Fruit fly (Drosophila melanogaster) S2 (cell line): Measurements from ENCODE around the gene CG31810.

Experiments
- CG8478 ChIP-seq: fragments of >200 bp; optimal IDR thresholded peaks from 2 replicates; lab custom pipeline; 2018
- CTCF ChIP-seq, 2 experiments: fragments of >200 bp; optimal IDR thresholded peaks; 2 replicates each; lab custom pipeline; 2018

Gene CG31810

DNA sequence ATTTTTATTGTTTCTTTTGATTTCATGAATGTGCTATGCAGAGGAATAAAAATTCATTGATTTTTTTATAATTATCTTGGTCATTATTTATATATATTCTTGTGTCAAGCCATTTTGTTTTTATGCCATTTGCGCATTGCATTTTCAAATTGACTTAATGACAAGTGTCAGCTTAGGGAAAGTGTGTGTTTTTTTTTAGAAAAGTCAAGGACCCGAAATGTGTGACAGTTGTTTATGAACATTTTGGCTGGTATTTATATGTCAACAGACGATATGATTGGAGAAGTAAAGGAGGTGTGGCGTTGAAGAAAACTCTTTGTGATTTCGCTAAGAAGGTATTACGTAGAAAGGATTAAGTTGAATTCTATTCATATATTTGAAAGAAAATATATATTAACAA is 14.5 kb downstream of the CG31810 start, which contains the start of the genes SclA and SclB:
Gene SclA, plus strand, starts transcription at position 301 of the 400 bp plus-strand sequence.
Gene SclB, plus strand, starts transcription at position 301 of the 400 bp plus-strand sequence.
- TF ChIP-seq CG8478 (lab: Kevin White, UChicago) (no peak), CTCF (optimal IDR thresholded peaks at IDR 0.05; lab: Kevin White, UChicago) (no peak)

DNA sequence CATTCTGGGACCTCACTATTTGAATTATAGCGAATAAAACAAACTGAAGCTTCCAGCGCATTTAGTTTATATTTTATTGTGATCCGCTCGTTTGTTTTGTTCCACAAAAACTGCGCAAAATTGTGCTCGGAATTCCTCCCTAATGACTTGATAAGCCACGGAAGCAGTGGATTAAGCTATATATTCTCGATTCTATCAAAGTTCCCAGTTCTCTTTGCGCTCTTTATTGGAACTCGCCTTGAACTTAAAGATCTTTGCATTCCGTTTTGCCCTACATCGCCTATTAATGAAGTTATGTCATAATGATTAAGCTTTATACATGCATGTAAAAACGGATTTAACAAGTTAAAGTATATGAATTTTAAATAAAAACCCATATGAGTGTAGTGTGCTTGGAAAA is 15.0 kb downstream of the CG31810 start, which contains the start of gene Nepl9:
Gene Nepl9, minus strand, starts transcription at position 101 of the 400 bp plus-strand sequence.
- TF ChIP-seq CTCF (optimal IDR thresholded peaks at IDR 0.05; lab: Kevin White, UChicago) (no peak), CG8478 (lab: Kevin White, UChicago) (no peak)

DNA sequence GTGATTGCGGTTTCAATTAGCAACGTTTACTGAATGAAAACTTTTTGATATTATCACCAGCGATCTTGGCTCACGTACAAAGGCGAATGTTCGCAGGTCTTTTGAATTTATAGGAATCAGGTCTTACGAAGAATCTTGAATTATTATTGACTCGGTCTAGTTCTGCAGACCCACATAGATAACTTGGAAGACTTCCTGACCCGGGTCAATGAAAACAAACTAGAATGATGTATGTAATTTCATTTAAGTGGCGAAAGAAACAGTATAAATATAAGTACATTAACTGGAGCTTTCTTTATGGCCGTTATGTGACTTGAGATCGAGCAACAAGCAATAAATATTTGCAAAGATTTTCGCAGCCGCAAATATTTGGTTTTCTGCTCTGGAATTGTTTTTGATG is 17.8 kb downstream of the CG31810 start, which contains the start of gene CG13282:
Gene CG13282, minus strand, starts transcription at position 101 of the 400 bp plus-strand sequence.
- TF ChIP-seq CTCF (optimal IDR thresholded peaks at IDR 0.05; lab: Kevin White, UChicago) (no peak), CG8478 (lab: Kevin White, UChicago) (no peak)

DNA sequence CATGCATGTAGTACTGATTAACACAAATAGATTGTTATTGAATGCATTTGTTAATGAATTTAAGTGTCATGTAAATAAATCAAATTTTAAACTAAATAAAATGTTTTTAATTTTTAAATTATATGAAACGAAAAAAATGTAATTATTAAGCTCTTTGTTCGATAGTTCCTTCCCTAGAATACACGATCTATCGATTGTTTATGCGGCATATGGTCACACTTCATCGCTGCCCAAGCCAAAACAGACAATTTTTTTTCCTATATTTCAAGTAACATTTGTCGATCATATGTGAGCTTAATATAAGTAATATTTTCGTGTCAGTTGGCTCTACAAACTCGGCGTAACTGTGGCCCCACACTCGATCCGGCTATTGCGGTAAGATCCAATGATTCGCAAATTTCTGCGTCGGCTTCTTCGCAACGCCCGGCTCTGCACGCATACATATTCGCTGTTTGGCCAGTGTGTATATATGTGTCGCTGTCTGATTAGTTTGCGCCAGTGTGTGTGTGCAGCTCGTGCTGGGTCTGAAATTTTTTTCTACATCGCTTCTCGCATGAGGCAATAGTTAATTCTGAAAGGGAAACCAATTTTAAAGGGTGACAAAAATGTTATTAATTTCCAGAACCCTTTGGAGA is 25.2 kb downstream of the CG31810 start, which contains the start of gene AspRS-m:
Gene AspRS-m, plus strand, starts transcription at position 207 of the 635 bp plus-strand sequence.
- no peak for TF ChIP-seq CG8478 (lab: Kevin White, UChicago)
- no peak for TF ChIP-seq CTCF (optimal IDR thresholded peaks at IDR 0.05; lab: Kevin White, UChicago)

DNA sequence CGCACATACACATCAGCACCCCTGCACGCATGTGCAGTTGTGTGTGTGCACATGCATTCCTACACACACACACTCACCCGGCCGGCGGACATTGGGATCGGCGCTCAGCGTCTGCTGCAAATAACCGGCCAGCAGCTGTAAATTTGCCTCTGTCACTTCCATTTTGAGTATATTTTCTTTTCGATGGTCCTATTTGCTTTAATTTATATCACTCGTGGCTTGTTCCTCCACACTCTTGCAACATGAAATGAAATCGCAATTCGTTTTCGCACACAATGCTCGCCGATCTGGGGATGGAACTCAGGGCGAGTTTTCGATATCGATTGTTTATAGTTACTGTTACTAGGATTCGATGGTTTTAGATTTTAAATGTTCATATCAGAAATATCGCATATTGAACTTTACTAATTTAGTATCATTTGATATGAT is 27.2 kb downstream of the CG31810 start, which contains the start of gene Cse1:
Gene Cse1, minus strand, starts transcription at position 303 of the 429 bp plus-strand sequence.
- no peak for TF ChIP-seq CG8478 (lab: Kevin White, UChicago)
- no peak for TF ChIP-seq CTCF (optimal IDR thresholded peaks at IDR 0.05; lab: Kevin White, UChicago)

DNA sequence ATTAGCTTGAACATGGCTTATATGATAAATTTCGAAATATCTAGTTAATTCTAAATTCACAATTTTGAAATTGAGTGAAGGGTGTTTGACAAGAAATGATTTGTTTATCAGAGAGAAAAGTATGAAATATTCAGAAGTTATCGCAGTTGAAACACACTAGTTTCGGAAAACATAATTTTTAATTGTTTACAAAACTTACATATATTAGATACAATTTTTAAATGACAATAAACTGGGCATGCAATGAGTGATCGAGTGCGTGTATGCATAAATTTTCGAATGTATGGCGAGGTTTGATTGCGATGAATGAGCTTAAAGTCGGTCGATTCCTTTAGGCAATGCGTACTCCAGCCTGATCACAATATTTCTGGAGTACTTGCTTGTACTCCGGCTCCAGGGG is 31.2 kb downstream of the CG31810 start, which contains the start of gene CG13280:
Gene CG13280, minus strand, starts transcription at position 101 of the 400 bp plus-strand sequence.
- TF ChIP-seq CTCF (optimal IDR thresholded peaks at IDR 0.05; lab: Kevin White, UChicago): no peak
- TF ChIP-seq CG8478 (lab: Kevin White, UChicago): no peak

DNA sequence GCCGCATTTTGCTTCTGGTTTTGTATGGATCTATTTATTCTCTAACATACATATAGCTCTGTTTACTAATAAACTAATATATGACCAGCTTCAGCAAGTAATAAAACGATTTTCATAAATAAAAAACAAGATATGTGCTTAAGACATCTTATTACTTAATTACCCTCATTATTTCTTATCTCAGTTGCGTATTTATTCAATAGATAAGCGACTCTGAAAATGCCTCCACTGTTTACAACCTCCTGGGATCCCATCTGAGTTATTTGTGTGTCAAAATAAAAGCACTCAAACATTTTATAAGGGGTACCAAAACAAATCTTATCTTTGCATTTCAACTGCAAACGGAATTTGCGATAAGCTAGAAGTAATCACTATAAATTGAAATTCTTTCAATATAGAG is 32.5 kb downstream of the CG31810 start:
- no peak for TF ChIP-seq CTCF (optimal IDR thresholded peaks at IDR 0.05; lab: Kevin White, UChicago)
- no peak for TF ChIP-seq CG8478 (lab: Kevin White, UChicago)

DNA sequence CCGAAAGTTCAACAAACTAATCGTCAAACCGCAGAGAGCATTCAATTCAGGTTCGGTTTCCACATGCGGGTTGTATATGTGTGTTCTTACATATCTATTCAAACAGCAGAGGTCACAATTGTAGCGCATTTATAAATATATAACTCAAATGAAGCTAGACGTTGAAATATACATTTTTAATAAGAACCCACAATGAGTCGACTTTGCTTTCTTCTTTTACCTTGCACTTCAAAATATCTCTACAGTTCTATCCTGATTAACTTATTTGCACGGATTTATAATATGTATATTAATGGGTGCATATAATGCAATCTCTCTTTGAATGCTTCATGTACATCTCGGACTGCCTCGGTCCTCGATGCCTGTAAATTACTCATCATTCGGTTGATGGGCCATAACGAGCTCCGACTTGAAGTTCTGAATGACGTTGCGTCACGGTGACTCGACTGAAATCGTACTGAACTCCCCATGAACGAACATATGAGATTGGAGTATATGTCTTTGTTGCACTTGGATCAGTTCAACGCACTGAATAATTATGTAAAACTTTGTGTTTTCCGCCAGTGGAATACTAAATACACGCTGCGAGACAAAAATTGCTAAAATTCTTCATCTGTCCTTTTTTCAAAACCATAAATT is 33.7 kb downstream of the CG31810 start:
- no peak for TF ChIP-seq CG8478 (lab: Kevin White, UChicago)
- no peak for TF ChIP-seq CTCF (optimal IDR thresholded peaks at IDR 0.05; lab: Kevin White, UChicago)

DNA sequence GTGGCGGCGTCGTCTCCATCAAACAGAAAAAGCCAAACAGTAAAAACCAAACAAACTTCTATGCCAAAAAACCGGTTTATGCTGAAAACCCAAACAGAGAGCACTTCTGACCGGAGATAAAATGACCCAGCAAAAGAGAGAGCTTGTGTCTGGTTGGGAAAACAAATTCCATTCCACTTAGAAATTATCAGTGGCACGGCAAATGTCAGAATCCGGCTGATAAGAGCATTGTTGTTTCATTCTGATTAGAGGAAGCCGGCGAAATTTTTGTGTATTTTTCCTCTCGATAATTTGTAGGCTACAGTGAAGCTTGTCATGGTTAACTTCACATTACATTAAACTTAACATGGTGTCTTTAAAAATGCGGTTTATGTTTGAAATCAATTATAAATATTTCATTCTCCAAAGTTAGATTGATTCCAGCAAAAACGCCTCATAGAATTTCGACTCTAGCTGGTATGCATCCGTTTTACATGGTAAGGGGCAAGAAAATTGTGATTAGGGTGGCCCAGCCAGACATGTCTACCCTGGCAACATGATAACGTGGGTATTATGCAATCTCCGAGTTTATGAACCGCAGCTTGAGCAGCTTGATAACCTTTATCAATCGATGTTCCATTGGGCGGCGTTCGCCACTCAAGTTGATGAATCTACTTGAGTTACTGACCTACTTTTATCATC is 34.6 kb downstream of the CG31810 start:
- no peak for TF ChIP-seq CG8478 (lab: Kevin White, UChicago)
- TF ChIP-seq CTCF (optimal IDR thresholded peaks at IDR 0.05; lab: Kevin White, UChicago): no peak

DNA sequence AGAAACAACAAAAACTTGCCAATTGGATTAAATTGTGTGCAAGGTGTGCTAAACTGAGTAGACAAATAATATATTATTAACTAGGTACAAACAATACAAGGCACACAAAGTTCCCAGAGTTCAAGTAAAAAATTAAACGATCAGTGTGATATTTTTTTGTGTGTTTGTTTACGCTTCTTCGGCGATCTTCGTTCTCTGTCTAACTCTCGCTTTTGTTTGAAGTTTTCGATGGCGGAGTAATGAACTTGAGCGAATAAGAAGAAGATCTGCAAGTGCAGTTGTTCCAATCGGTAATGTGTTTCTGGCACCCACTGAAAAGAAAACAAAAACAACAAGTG is 35.4 kb downstream of the CG31810 start:
- TF ChIP-seq CG8478 (lab: Kevin White, UChicago) (no peak), CTCF (optimal IDR thresholded peaks at IDR 0.05; lab: Kevin White, UChicago) (no peak)

DNA sequence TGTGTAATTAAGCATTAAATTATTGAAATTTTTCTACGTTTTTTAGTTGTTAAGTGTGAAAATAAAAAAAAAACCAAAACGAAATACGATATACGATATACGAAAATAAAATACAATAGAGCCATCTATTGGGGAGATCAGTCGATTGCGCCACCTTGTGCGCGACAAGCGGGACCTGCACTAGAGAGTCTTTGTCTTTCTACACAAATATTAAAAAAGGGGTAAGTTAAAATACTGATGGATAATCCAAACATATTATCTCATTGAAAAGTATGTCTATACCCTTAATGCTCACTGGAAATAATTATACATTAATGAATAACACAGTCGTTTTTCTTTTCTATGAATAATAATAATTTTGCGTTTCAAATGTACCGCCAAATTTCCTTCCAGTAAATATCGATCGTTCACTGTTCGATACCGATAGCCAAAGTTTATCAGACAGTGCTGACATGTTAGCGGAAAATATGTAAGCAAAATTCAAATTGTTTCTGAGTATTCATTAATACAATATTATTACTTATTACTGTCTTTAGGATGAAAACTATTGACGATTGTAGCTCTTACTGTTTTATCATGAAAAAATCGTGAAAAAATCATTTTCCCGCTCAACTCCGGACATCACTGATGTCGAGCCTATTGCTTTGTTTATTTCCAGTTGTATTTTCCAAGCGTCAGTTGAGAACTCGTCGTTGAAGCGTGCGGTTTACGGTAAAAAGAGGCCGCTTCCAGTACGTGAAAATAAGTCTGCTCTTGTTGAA is 36.0 kb downstream of the CG31810 start, which contains the start of gene mdy:
Gene mdy, plus strand, starts transcription at position 672 of the 761 bp plus-strand sequence.
- no peak for TF ChIP-seq CG8478 (lab: Kevin White, UChicago)
- peak; percentile 82 to 94 for TF ChIP-seq CTCF (optimal IDR thresholded peaks at IDR 0.05; lab: Kevin White, UChicago)

DNA sequence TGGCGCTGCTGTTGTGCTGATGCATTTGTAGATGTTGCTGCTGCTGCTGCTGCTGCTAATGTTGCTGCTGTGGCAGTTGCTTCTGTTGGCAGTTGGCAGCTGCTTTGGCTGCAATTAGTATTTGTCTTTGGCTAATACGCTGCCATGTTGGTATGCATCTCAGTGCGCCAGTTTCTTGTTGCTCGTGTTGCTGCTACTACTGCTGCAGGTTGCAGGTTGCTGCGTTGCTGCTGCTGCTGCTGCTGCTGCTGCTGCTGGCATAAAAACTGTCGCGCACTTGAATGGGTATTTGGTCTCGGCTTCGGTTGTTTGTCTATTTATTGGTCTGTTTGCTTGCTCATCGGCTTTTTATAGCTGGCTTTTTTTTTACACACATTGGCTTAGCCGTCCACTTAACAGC is 43.4 kb downstream of the CG31810 start:
- TF ChIP-seq CTCF (optimal IDR thresholded peaks at IDR 0.05; lab: Kevin White, UChicago) (no peak), CG8478 (lab: Kevin White, UChicago) (no peak)

DNA sequence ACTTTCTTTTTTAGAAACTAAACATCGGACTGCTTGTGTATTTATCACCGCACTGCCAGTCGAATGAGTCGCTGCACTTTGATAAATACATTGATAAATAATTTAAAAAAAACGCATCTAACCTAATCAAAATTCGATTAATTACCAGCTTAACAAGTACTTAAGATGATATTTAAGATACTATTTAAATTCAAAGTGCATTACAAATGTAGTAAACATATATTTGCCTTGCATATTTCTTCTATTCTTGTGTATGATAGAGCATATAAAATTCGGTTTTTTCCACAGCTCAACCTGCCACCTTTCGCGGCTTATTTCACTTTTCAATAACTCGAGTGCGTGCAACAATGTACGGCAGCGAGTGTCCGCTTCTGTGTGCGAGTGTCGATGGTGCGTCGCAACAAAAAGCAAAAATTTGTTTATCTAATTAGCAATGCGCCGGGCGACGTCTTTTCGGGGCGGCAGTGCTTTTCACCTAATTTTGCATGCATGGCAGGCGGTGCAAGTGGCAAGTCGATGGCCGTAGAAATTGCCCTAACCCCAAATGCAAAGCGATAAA is 47.7 kb downstream of the CG31810 start, which contains the start of gene CG13272:
Gene CG13272, plus strand, starts transcription at position 509 of the 559 bp plus-strand sequence.
- TF ChIP-seq CG8478 (lab: Kevin White, UChicago) (no peak), CTCF (optimal IDR thresholded peaks at IDR 0.05; lab: Kevin White, UChicago) (no peak)
